Fruit fly (Drosophila melanogaster) whole organism, prepupa: ENCODE data around the gene CG9643.

Source experiments
- CG10669 ChIP-seq: fragments of 200-800 bp; sonication (Bioruptor generic); optimal IDR thresholded peaks from 3 replicates; lab custom pipeline; 2018; ENCODE audit warnings: missing biosample characterization, mild to moderate bottlenecking, missing genetic modification characterization, moderate library complexity
- CG11294 ChIP-seq: fragments of 200-800 bp; sonication (Bioruptor generic); IDR thresholded peaks from 2 replicates; pipeline ENCODE4 v1.3.6; 2022; ENCODE audit warnings: missing biosample characterization, missing genetic modification characterization
- CG11762 ChIP-seq: fragments of 200-800 bp; sonication (Bioruptor generic); optimal IDR thresholded peaks from 3 replicates; lab custom pipeline; 2016; ENCODE audit warnings: missing biosample characterization, missing genetic modification characterization; ENCODE audit not compliant: insufficient read depth
- CG15336 ChIP-seq: fragments of 200-800 bp; sonication (Bioruptor generic); IDR thresholded peaks from 2 replicates; pipeline ENCODE4 v1.3.6; 2022; ENCODE audit warnings: missing biosample characterization, missing genetic modification characterization
- CG1621 ChIP-seq: fragments of 200-800 bp; sonication (Bioruptor generic); optimal IDR thresholded peaks from 3 replicates; lab custom pipeline; 2018; ENCODE audit warnings: missing biosample characterization, mild to moderate bottlenecking, missing genetic modification characterization
- CG31627 ChIP-seq: fragments of 200-800 bp; sonication (Bioruptor generic); optimal IDR thresholded peaks from 3 replicates; lab custom pipeline; 2016; ENCODE audit warnings: missing biosample characterization, missing genetic modification characterization
- CG32006 ChIP-seq: fragments of 200-800 bp; sonication (Bioruptor generic); optimal IDR thresholded peaks from 3 replicates; lab custom pipeline; 2017; ENCODE audit warnings: missing biosample characterization, mild to moderate bottlenecking, missing genetic modification characterization
- CG34406 ChIP-seq: fragments of 200-800 bp; sonication (Bioruptor generic); optimal IDR thresholded peaks from 3 replicates; lab custom pipeline; 2016; ENCODE audit warnings: missing biosample characterization, missing genetic modification characterization
- CG3919 ChIP-seq: fragments of 200-800 bp; sonication (Bioruptor generic); optimal IDR thresholded peaks from 3 replicates; lab custom pipeline; 2016; ENCODE audit warnings: missing biosample characterization, missing genetic modification characterization
- CG4318 ChIP-seq: fragments of 200-800 bp; sonication (Bioruptor generic); optimal IDR thresholded peaks from 3 replicates; lab custom pipeline; 2017; ENCODE audit warnings: missing biosample characterization, mild to moderate bottlenecking, missing genetic modification characterization
- CG6163 ChIP-seq: fragments of 200-800 bp; sonication (Bioruptor generic); IDR thresholded peaks from 3 replicates; pipeline ENCODE4 v1.3.6; 2022; ENCODE audit warnings: missing biosample characterization, missing genetic modification characterization
- CG6276 ChIP-seq: fragments of 200-800 bp; sonication (Bioruptor generic); optimal IDR thresholded peaks from 2 replicates; lab custom pipeline; 2017; ENCODE audit warnings: missing biosample characterization, mild to moderate bottlenecking, missing genetic modification characterization
- CG6792 ChIP-seq: fragments of 200-800 bp; sonication (Bioruptor generic); optimal IDR thresholded peaks from 3 replicates; lab custom pipeline; 2016; ENCODE audit warnings: missing biosample characterization, missing genetic modification characterization
- CG7368 ChIP-seq: fragments of 200-800 bp; sonication (Bioruptor generic); optimal IDR thresholded peaks from 3 replicates; lab custom pipeline; 2016; ENCODE audit warnings: missing biosample characterization, missing genetic modification characterization
- CG8119 ChIP-seq: fragments of 200-800 bp; sonication (Bioruptor generic); IDR thresholded peaks from 3 replicates; pipeline ENCODE4 v1.3.6; 2022; ENCODE audit warnings: missing biosample characterization, missing genetic modification characterization
- CG8319 ChIP-seq: fragments of 200-800 bp; sonication (Bioruptor generic); optimal IDR thresholded peaks from 3 replicates; lab custom pipeline; 2016; ENCODE audit warnings: missing biosample characterization, missing genetic modification characterization
- Eip75B ChIP-seq: fragments of 200-800 bp; sonication (Bioruptor generic); optimal IDR thresholded peaks from 3 replicates; lab custom pipeline; 2016; ENCODE audit warnings: missing biosample characterization, missing genetic modification characterization
- Eip78C ChIP-seq: fragments of 200-800 bp; sonication (Bioruptor generic); peaks from one replicate; lab custom pipeline; 2016; ENCODE audit warnings: missing biosample characterization, missing genetic modification characterization
- Eip93F ChIP-seq: fragments of 200-800 bp; sonication (Bioruptor generic); optimal IDR thresholded peaks from 2 replicates; lab custom pipeline; 2016; ENCODE audit warnings: missing biosample characterization, mild to moderate bottlenecking, missing genetic modification characterization
- Ets21C ChIP-seq: fragments of 200-800 bp; sonication (Bioruptor generic); optimal IDR thresholded peaks from 3 replicates; lab custom pipeline; 2016; ENCODE audit warnings: missing biosample characterization, missing genetic modification characterization
- Gug ChIP-seq: fragments of 200-800 bp; sonication (Bioruptor generic); IDR thresholded peaks from 2 replicates; pipeline ENCODE4 v1.3.6; 2022; ENCODE audit warnings: missing biosample characterization, missing genetic modification characterization
- Hr38 ChIP-seq: sonication (Bioruptor generic); optimal IDR thresholded peaks from 2 replicates; lab custom pipeline; 2016; ENCODE audit warnings: missing biosample characterization, missing genetic modification characterization
- Hr4 ChIP-seq: fragments of 200-800 bp; sonication (Bioruptor generic); optimal IDR thresholded peaks from 3 replicates; lab custom pipeline; 2016; ENCODE audit warnings: missing biosample characterization, missing genetic modification characterization
- Lpt ChIP-seq: fragments of 200-800 bp; sonication (Bioruptor generic); optimal IDR thresholded peaks from 3 replicates; lab custom pipeline; 2016; ENCODE audit warnings: missing biosample characterization, missing genetic modification characterization
- OdsH ChIP-seq: fragments of 200-800 bp; sonication (Bioruptor generic); optimal IDR thresholded peaks from 3 replicates; lab custom pipeline; 2016; ENCODE audit warnings: missing biosample characterization, missing genetic modification characterization
- Smox ChIP-seq: fragments of 200-800 bp; sonication (Bioruptor generic); optimal IDR thresholded peaks from 3 replicates; lab custom pipeline; 2016; ENCODE audit warnings: missing biosample characterization, missing genetic modification characterization
- Sox102F ChIP-seq: fragments of 200-800 bp; sonication (Bioruptor generic); optimal IDR thresholded peaks from 2 replicates; lab custom pipeline; 2016; ENCODE audit warnings: missing biosample characterization, mild to moderate bottlenecking, missing genetic modification characterization
- Sox14 ChIP-seq: fragments of 200-800 bp; sonication (Bioruptor generic); optimal IDR thresholded peaks from 3 replicates; lab custom pipeline; 2016; ENCODE audit warnings: missing biosample characterization, missing genetic modification characterization
- Sox15 ChIP-seq: fragments of 200-800 bp; sonication (Bioruptor generic); optimal IDR thresholded peaks from 3 replicates; lab custom pipeline; 2016; ENCODE audit warnings: missing biosample characterization, missing genetic modification characterization
- achi ChIP-seq: fragments of 200-800 bp; sonication (Bioruptor generic); optimal IDR thresholded peaks from 3 replicates; lab custom pipeline; 2016; ENCODE audit warnings: missing biosample characterization, missing genetic modification characterization
- acj6 ChIP-seq: fragments of 200-800 bp; sonication (Bioruptor generic); optimal IDR thresholded peaks from 3 replicates; lab custom pipeline; 2016; ENCODE audit warnings: missing biosample characterization, missing genetic modification characterization
- dac ChIP-seq: fragments of 200-800 bp; sonication (Bioruptor generic); optimal IDR thresholded peaks from 2 replicates; lab custom pipeline; 2017; ENCODE audit warnings: missing biosample characterization, mild to moderate bottlenecking, missing genetic modification characterization
- eg ChIP-seq: fragments of 200-800 bp; sonication (Bioruptor generic); IDR thresholded peaks from 3 replicates; pipeline ENCODE4 v1.3.6; 2022; ENCODE audit warnings: missing biosample characterization, missing genetic modification characterization
- fkh ChIP-seq: fragments of 200-800 bp; sonication (Bioruptor generic); optimal IDR thresholded peaks from 3 replicates; lab custom pipeline; 2017; ENCODE audit warnings: missing biosample characterization, mild to moderate bottlenecking, missing genetic modification characterization, moderate library complexity
- lz ChIP-seq: fragments of 200-800 bp; sonication (Bioruptor generic); optimal IDR thresholded peaks from 3 replicates; lab custom pipeline; 2016; ENCODE audit warnings: missing biosample characterization, missing genetic modification characterization
- net ChIP-seq: fragments of 200-800 bp; sonication (Bioruptor generic); optimal IDR thresholded peaks from 3 replicates; lab custom pipeline; 2016; ENCODE audit warnings: missing biosample characterization, missing genetic modification characterization
- pdm3 ChIP-seq: fragments of 200-800 bp; sonication (Bioruptor generic); optimal IDR thresholded peaks from 3 replicates; lab custom pipeline; 2016; ENCODE audit warnings: missing biosample characterization, missing genetic modification characterization
- salr ChIP-seq, 2 experiments: fragments of 200-800 bp; sonication (Bioruptor generic); optimal IDR thresholded peaks; 3 replicates each; lab custom pipeline; 2016 to 2018; ENCODE audit warnings: missing biosample characterization in 2 of 2, missing genetic modification characterization in 2 of 2, mild to moderate bottlenecking in 1 of 2
- spab ChIP-seq: fragments of 200-800 bp; sonication (Bioruptor generic); optimal IDR thresholded peaks from 2 replicates; lab custom pipeline; 2017; ENCODE audit warnings: missing biosample characterization, mild to moderate bottlenecking, missing genetic modification characterization, missing genetic modification reagents
- ss ChIP-seq, 2 experiments: fragments of 200-800 bp; sonication (Bioruptor generic); optimal IDR thresholded peaks; 2 replicates in 1 of 2; 3 replicates in 1 of 2; lab custom pipeline; 2017 to 2018; ENCODE audit warnings: mild to moderate bottlenecking in 2 of 2, missing biosample characterization in 2 of 2, missing genetic modification characterization in 2 of 2, moderate library complexity in 1 of 2

Gene CG9643

dm6 chr2L:3004601-3005000 is 25.5 kb upstream of the CG9643 start (continued):
- TF ChIP-seq Smox = peak; percentile 55
- no peak for TF ChIP-seq CG8319 (GFP tag; lab: Kevin White, UChicago)
- no peak for TF ChIP-seq CG11762 (GFP tag; lab: Kevin White, UChicago)
- TF ChIP-seq ss (GFP tag; optimal IDR thresholded peaks at IDR 0.05; lab: Kevin White, UChicago) = peak; percentile 27 to 38
- peak; percentile 3 for TF ChIP-seq CG32006 (GFP tag; lab: Kevin White, UChicago)
- no peak for TF ChIP-seq CG8119 (GFP tag; lab: Robert Waterston, UW)
- no peak for TF ChIP-seq eg (GFP tag; lab: Robert Waterston, UW)
- TF ChIP-seq CG1621 (tag; lab: Kevin White, UChicago) = peak; percentile 15
- TF ChIP-seq Eip78C = peak; percentile 83
- TF ChIP-seq CG6792 (GFP tag; lab: Kevin White, UChicago) = peak; percentile 53
- peak; percentile 19 for TF ChIP-seq achi
- peak; percentile 17 for TF ChIP-seq spab
- peak; percentile 2 for TF ChIP-seq Sox15
- TF ChIP-seq Eip93F (GFP tag; lab: Kevin White, UChicago) = no peak
- TF ChIP-seq CG6276 (GFP tag; lab: Kevin White, UChicago) = no peak
- TF ChIP-seq CG4318 = no peak

- TF ChIP-seq achi = peak; percentile 57
- TF ChIP-seq pdm3 = peak; percentile 47
- no peak for TF ChIP-seq CG8319 (GFP tag; lab: Kevin White, UChicago)
- TF ChIP-seq CG32006 (GFP tag; lab: Kevin White, UChicago) = peak; percentile 94
- TF ChIP-seq fkh (GFP tag; lab: Kevin White, UChicago) = peak; percentile 7
- peak; percentile 93 for TF ChIP-seq CG15336
- peak; percentile 8 for TF ChIP-seq CG34406 (GFP tag; lab: Kevin White, UChicago)
- TF ChIP-seq Sox14 (GFP tag; lab: Kevin White, UChicago) = peak; percentile 25
- no peak for TF ChIP-seq lz
- TF ChIP-seq CG31627 (GFP tag; lab: Kevin White, UChicago) = no peak
- peak; percentile 15 for TF ChIP-seq Eip75B (GFP tag; lab: Kevin White, UChicago)
- no peak for TF ChIP-seq Ets21C (GFP tag; lab: Kevin White, UChicago)
- peak; percentile 93 for TF ChIP-seq Hr4 (GFP tag; lab: Kevin White, UChicago)
- TF ChIP-seq acj6 (GFP tag; lab: Kevin White, UChicago) = peak; percentile 24
- TF ChIP-seq net (GFP tag; lab: Kevin White, UChicago) = peak; percentile 28
- TF ChIP-seq salr (GFP tag; optimal IDR thresholded peaks at IDR 0.05; lab: Kevin White, UChicago) = peak in 1 of 2 experiments; percentile 60
- TF ChIP-seq eg (GFP tag; lab: Robert Waterston, UW) = peak; percentile 83
- TF ChIP-seq Hr38 = no peak
- peak; percentile 22 for TF ChIP-seq CG7368 (GFP tag; lab: Kevin White, UChicago)
- TF ChIP-seq ss (GFP tag; optimal IDR thresholded peaks at IDR 0.05; lab: Kevin White, UChicago) = no peak
- peak; percentile 86 for TF ChIP-seq Eip78C
- TF ChIP-seq CG8119 (GFP tag; lab: Robert Waterston, UW) = peak; percentile 93
- peak; percentile 21 for TF ChIP-seq CG11762 (GFP tag; lab: Kevin White, UChicago)
- peak; percentile 69 for TF ChIP-seq dac
- peak; percentile 80 for TF ChIP-seq CG6163 (GFP tag; lab: Robert Waterston, UW)
- no peak for TF ChIP-seq CG10669 (GFP tag; lab: Kevin White, UChicago)
- peak; percentile 63 for TF ChIP-seq Gug (GFP tag; lab: Robert Waterston, UW)
- TF ChIP-seq CG3919 = peak; percentile 46
- TF ChIP-seq Lpt (GFP tag; lab: Kevin White, UChicago) = peak; percentile 11
- no peak for TF ChIP-seq Sox102F
- peak; percentile 86 for TF ChIP-seq CG4318
- TF ChIP-seq OdsH (GFP tag; lab: Kevin White, UChicago) = peak; percentile 49
- TF ChIP-seq CG11294 (GFP tag; lab: Robert Waterston, UW) = peak; percentile 52; the same call in 1 of the 2 replicates
- peak; percentile 85 for TF ChIP-seq CG6276 (GFP tag; lab: Kevin White, UChicago)
Measured at dm6 chr2L:3003399-3003798, 24.3 kb upstream of the CG9643 start.
